Fruit fly (Drosophila melanogaster) whole organism, embryonic: ENCODE results near the gene CG17233.

Source experiments
- Abd-B ChIP-seq: fragments of 200-800 bp; sonication (Bioruptor generic); optimal IDR thresholded peaks from 2 replicates; lab custom pipeline; 2018; ENCODE audit warnings: missing biosample characterization, mild to moderate bottlenecking, missing genetic modification characterization, moderate library complexity
- Ada2b ChIP-seq: fragments of 200-800 bp; sonication (Bioruptor generic); IDR thresholded peaks from 2 replicates; pipeline ENCODE4 v1.3.6; 2022; ENCODE audit warnings: missing biosample characterization, missing genetic modification characterization
- C15 ChIP-seq: fragments of 200-800 bp; sonication (Bioruptor generic); IDR thresholded peaks from 3 replicates; pipeline ENCODE4 v1.3.6; 2022; ENCODE audit warnings: missing biosample characterization, missing genetic modification characterization
- CG10267 ChIP-seq: fragments of 200-800 bp; sonication (Bioruptor generic); optimal IDR thresholded peaks from 2 replicates; lab custom pipeline; 2018; ENCODE audit warnings: missing biosample characterization, mild to moderate bottlenecking, missing genetic modification characterization, moderate library complexity
- CG10543 ChIP-seq: fragments of 200-800 bp; sonication (Bioruptor generic); optimal IDR thresholded peaks from 3 replicates; lab custom pipeline; 2017; ENCODE audit warnings: missing biosample characterization, mild to moderate bottlenecking, missing genetic modification characterization, moderate library complexity
- CG10565 ChIP-seq: fragments of 200-800 bp; sonication (Bioruptor generic); optimal IDR thresholded peaks from 3 replicates; lab custom pipeline; 2016; ENCODE audit warnings: missing biosample characterization, mild to moderate bottlenecking, missing genetic modification characterization
- CG11093 ChIP-seq: fragments of 200-800 bp; sonication (Bioruptor generic); IDR thresholded peaks from 3 replicates; pipeline ENCODE4 v1.3.6; 2022; ENCODE audit warnings: missing biosample characterization, missing genetic modification characterization
- CG11398 ChIP-seq: fragments of 200-800 bp; sonication (Bioruptor generic); optimal IDR thresholded peaks from 2 replicates; lab custom pipeline; 2016; ENCODE audit warnings: missing biosample characterization, missing genetic modification characterization
- CG12391 ChIP-seq: fragments of 200-800 bp; sonication (Bioruptor generic); optimal IDR thresholded peaks from 3 replicates; lab custom pipeline; 2018; ENCODE audit warnings: missing biosample characterization, mild to moderate bottlenecking, missing genetic modification characterization, moderate library complexity
- CG15073 ChIP-seq: fragments of 200-800 bp; sonication (Bioruptor generic); optimal IDR thresholded peaks from 2 replicates; lab custom pipeline; 2016; ENCODE audit warnings: missing biosample characterization, missing genetic modification characterization
- CG1647 ChIP-seq: fragments of 200-800 bp; sonication (Bioruptor generic); optimal IDR thresholded peaks from 3 replicates; lab custom pipeline; 2016; ENCODE audit warnings: missing biosample characterization, missing genetic modification characterization
- CG17186 ChIP-seq: fragments of 200-800 bp; sonication (Bioruptor generic); optimal IDR thresholded peaks from 3 replicates; lab custom pipeline; 2017; ENCODE audit warnings: missing biosample characterization, missing genetic modification reagents, missing genetic modification characterization
- CG17829 ChIP-seq: fragments of 200-800 bp; optimal IDR thresholded peaks from 2 replicates; lab custom pipeline; 2019; ENCODE audit warnings: missing biosample characterization, mild to moderate bottlenecking, missing genetic modification characterization, moderate library complexity
- CG18619 ChIP-seq: fragments of 200-800 bp; sonication (Bioruptor generic); optimal IDR thresholded peaks from 3 replicates; lab custom pipeline; 2017; ENCODE audit warnings: missing biosample characterization, mild to moderate bottlenecking, missing genetic modification characterization
- CG2678 ChIP-seq: fragments of 200-800 bp; sonication (Bioruptor generic); optimal IDR thresholded peaks from 3 replicates; lab custom pipeline; 2019; ENCODE audit warnings: missing biosample characterization, mild to moderate bottlenecking, missing genetic modification characterization, moderate library complexity
- CG32772 ChIP-seq: fragments of 200-800 bp; sonication (Bioruptor generic); IDR thresholded peaks from 2 replicates; pipeline ENCODE4 v1.3.6; 2022; ENCODE audit warnings: missing biosample characterization, missing genetic modification characterization
- CG34224 ChIP-seq: fragments of 200-800 bp; sonication (Bioruptor generic); IDR thresholded peaks from 3 replicates; pipeline ENCODE4 v1.3.6; 2022; ENCODE audit warnings: missing biosample characterization, missing genetic modification characterization; ENCODE audit not compliant: partially characterized antibody
- CG34376 ChIP-seq: fragments of 200-800 bp; sonication (Bioruptor generic); optimal IDR thresholded peaks from 2 replicates; lab custom pipeline; 2018; ENCODE audit warnings: missing biosample characterization, mild to moderate bottlenecking, missing genetic modification characterization
- CG42726 ChIP-seq: fragments of 200-800 bp; sonication (Bioruptor generic); IDR thresholded peaks from 2 replicates; pipeline ENCODE4 v1.3.6; 2022; ENCODE audit warnings: missing biosample characterization, missing genetic modification characterization; ENCODE audit not compliant: partially characterized antibody
- CG5953 ChIP-seq: fragments of 200-800 bp; sonication (Bioruptor generic); IDR thresholded peaks from 2 replicates; pipeline ENCODE4 v1.3.6; 2022; ENCODE audit warnings: missing biosample characterization, missing genetic modification characterization
- CG6683 ChIP-seq: fragments of 200-800 bp; sonication (Bioruptor generic); optimal IDR thresholded peaks from 2 replicates; lab custom pipeline; 2017; ENCODE audit warnings: missing biosample characterization, mild to moderate bottlenecking, missing genetic modification characterization, missing genetic modification reagents
- CG7372 ChIP-seq: fragments of 200-800 bp; sonication (Bioruptor generic); IDR thresholded peaks from 2 replicates; pipeline ENCODE4 v1.3.6; 2022; ENCODE audit warnings: missing biosample characterization, missing genetic modification characterization
- Chrac-16 ChIP-seq: fragments of 200-800 bp; sonication (Bioruptor generic); optimal IDR thresholded peaks from 3 replicates; lab custom pipeline; 2016; ENCODE audit warnings: missing biosample characterization, missing genetic modification characterization
- Dp ChIP-seq: fragments of 200-800 bp; sonication (Bioruptor generic); optimal IDR thresholded peaks from 2 replicates; lab custom pipeline; 2018; ENCODE audit warnings: missing biosample characterization, mild to moderate bottlenecking, missing genetic modification characterization, moderate library complexity
- Drgx ChIP-seq: fragments of 200-800 bp; sonication (Bioruptor generic); IDR thresholded peaks from 2 replicates; pipeline ENCODE4 v1.3.6; 2022; ENCODE audit warnings: missing biosample characterization, missing genetic modification characterization
- Elba2 ChIP-seq: fragments of 200-800 bp; sonication (Bioruptor generic); optimal IDR thresholded peaks from 3 replicates; lab custom pipeline; 2016; ENCODE audit warnings: missing biosample characterization, missing genetic modification characterization
- MBD-R2 ChIP-seq: fragments of 200-800 bp; sonication (Bioruptor generic); IDR thresholded peaks from 2 replicates; pipeline ENCODE4 v1.3.6; 2022; ENCODE audit warnings: missing biosample characterization, missing genetic modification characterization
- MESR4 ChIP-seq: fragments of 200-800 bp; sonication (Bioruptor generic); optimal IDR thresholded peaks from 2 replicates; lab custom pipeline; 2018; ENCODE audit warnings: missing biosample characterization, mild to moderate bottlenecking, missing genetic modification characterization, moderate library complexity
- Mrtf ChIP-seq: fragments of 200-800 bp; sonication (Bioruptor generic); IDR thresholded peaks from 3 replicates; pipeline ENCODE4 v1.3.6; 2022; ENCODE audit warnings: missing biosample characterization, missing genetic modification characterization
- Optix ChIP-seq: fragments of 200-800 bp; sonication (Bioruptor generic); IDR thresholded peaks from 3 replicates; pipeline ENCODE4 v1.3.6; 2022; ENCODE audit warnings: missing biosample characterization, missing genetic modification characterization
- Ravus ChIP-seq: fragments of 200-800 bp; sonication (Bioruptor generic); IDR thresholded peaks from 2 replicates; pipeline ENCODE4 v1.3.6; 2022; ENCODE audit warnings: missing biosample characterization, missing genetic modification characterization
- Sry-β ChIP-seq: fragments of 200-800 bp; sonication (Bioruptor generic); optimal IDR thresholded peaks from 2 replicates; lab custom pipeline; 2018; ENCODE audit warnings: missing biosample characterization, mild to moderate bottlenecking, missing genetic modification characterization, moderate library complexity
- Xrp1 ChIP-seq: fragments of 200-800 bp; sonication (Bioruptor generic); IDR thresholded peaks from 2 replicates; pipeline ENCODE4 v1.3.6; 2022; ENCODE audit warnings: missing biosample characterization, missing genetic modification characterization
- chinmo ChIP-seq: fragments of 200-800 bp; sonication (Bioruptor generic); IDR thresholded peaks from 4 replicates; pipeline ENCODE4 v1.3.6; 2022; ENCODE audit warnings: missing biosample characterization, missing genetic modification characterization; ENCODE audit not compliant: partially characterized antibody
- crp ChIP-seq, 2 experiments: fragments of 200-800 bp; sonication (Bioruptor generic); optimal IDR thresholded peaks; 2 replicates in 1 of 2; 3 replicates in 1 of 2; lab custom pipeline; 2017; ENCODE audit warnings: missing biosample characterization in 2 of 2, missing genetic modification characterization in 2 of 2, mild to moderate bottlenecking in 1 of 2, moderate library complexity in 1 of 2
- fd102C ChIP-seq: fragments of 200-800 bp; sonication (Bioruptor generic); optimal IDR thresholded peaks from 2 replicates; lab custom pipeline; 2018; ENCODE audit warnings: missing biosample characterization, mild to moderate bottlenecking, missing genetic modification characterization, moderate library complexity
- fu2 ChIP-seq: fragments of 200-800 bp; sonication (Bioruptor generic); optimal IDR thresholded peaks from 2 replicates; lab custom pipeline; 2016; ENCODE audit warnings: missing biosample characterization, missing genetic modification characterization
- grn ChIP-seq: fragments of 200-800 bp; sonication (Bioruptor generic); optimal IDR thresholded peaks from 3 replicates; lab custom pipeline; 2017; ENCODE audit warnings: missing biosample characterization, missing genetic modification characterization
- hbn ChIP-seq: fragments of 200-800 bp; sonication (Bioruptor generic); IDR thresholded peaks from 2 replicates; pipeline ENCODE4 v1.3.6; 2022; ENCODE audit warnings: missing biosample characterization, missing genetic modification characterization; ENCODE audit not compliant: partially characterized antibody
- her ChIP-seq: fragments of 200-800 bp; sonication (Bioruptor generic); optimal IDR thresholded peaks from 2 replicates; lab custom pipeline; 2016; ENCODE audit warnings: missing biosample characterization, missing genetic modification characterization
- inv ChIP-seq: fragments of 200-800 bp; sonication (Bioruptor generic); IDR thresholded peaks from 2 replicates; pipeline ENCODE4 v1.3.6; 2022; ENCODE audit warnings: missing biosample characterization, missing genetic modification characterization; ENCODE audit not compliant: partially characterized antibody
- lbe ChIP-seq: fragments of 200-800 bp; sonication (Bioruptor generic); optimal IDR thresholded peaks from 2 replicates; lab custom pipeline; 2016; ENCODE audit warnings: missing biosample characterization, mild to moderate bottlenecking, missing genetic modification characterization
- ranshi ChIP-seq: fragments of 200-800 bp; sonication (Bioruptor generic); IDR thresholded peaks from 2 replicates; pipeline ENCODE4 v1.3.6; 2022; ENCODE audit warnings: missing biosample characterization, missing genetic modification characterization
- row ChIP-seq: fragments of 200-800 bp; sonication (Bioruptor generic); IDR thresholded peaks from 3 replicates; pipeline ENCODE4 v1.3.6; 2022; ENCODE audit warnings: missing biosample characterization, missing genetic modification characterization
- sisA ChIP-seq: fragments of 200-800 bp; sonication (Bioruptor generic); IDR thresholded peaks from 2 replicates; pipeline ENCODE4 v1.3.6; 2022; ENCODE audit warnings: missing biosample characterization, missing genetic modification characterization
- slbo ChIP-seq: fragments of 200-800 bp; sonication (Bioruptor generic); IDR thresholded peaks from 2 replicates; pipeline ENCODE4 v1.3.6; 2022; ENCODE audit warnings: missing biosample characterization, missing genetic modification characterization
- trh ChIP-seq: fragments of 200-800 bp; sonication (Bioruptor generic); optimal IDR thresholded peaks from 2 replicates; lab custom pipeline; 2016; ENCODE audit warnings: missing biosample characterization, missing genetic modification characterization
- unpg ChIP-seq: fragments of 200-800 bp; sonication (Bioruptor generic); optimal IDR thresholded peaks from 3 replicates; lab custom pipeline; 2018; ENCODE audit warnings: missing biosample characterization, mild to moderate bottlenecking, missing genetic modification characterization, moderate library complexity
- vfl ChIP-seq: fragments of 200-800 bp; sonication (Bioruptor generic); optimal IDR thresholded peaks from 2 replicates; lab custom pipeline; 2016; ENCODE audit warnings: missing biosample characterization, missing genetic modification characterization
- wdn ChIP-seq: fragments of 200-800 bp; sonication (Bioruptor generic); IDR thresholded peaks from 2 replicates; pipeline ENCODE4 v1.3.6; 2022; ENCODE audit warnings: missing biosample characterization, missing genetic modification characterization

Gene CG17233

dm6 chr3L:20186294-20187020 lies 55.2 kb downstream of the CG17233 start (continued):
- TF ChIP-seq C15 (GFP tag; lab: Robert Waterston, UW): no peak
- no peak for TF ChIP-seq CG1647 (GFP tag; lab: Kevin White, UChicago)
- TF ChIP-seq sisA (GFP tag; lab: Robert Waterston, UW): no peak
- no peak for TF ChIP-seq wdn
- TF ChIP-seq Xrp1 (GFP tag; lab: Robert Waterston, UW): no peak
- TF ChIP-seq CG17829 (tag; lab: Kevin White, UChicago): peak; percentile 34
- TF ChIP-seq Ada2b (GFP tag; lab: Robert Waterston, UW): no peak
- TF ChIP-seq Chrac-16 (GFP tag; lab: Kevin White, UChicago): no peak
- no peak for TF ChIP-seq hbn (GFP tag; lab: Robert Waterston, UW)
- TF ChIP-seq fu2 (GFP tag; lab: Kevin White, UChicago): no peak
- no peak for TF ChIP-seq CG10267
- no peak for TF ChIP-seq CG10565 (GFP tag; lab: Kevin White, UChicago)
- no peak for TF ChIP-seq CG7372
- no peak for TF ChIP-seq CG10543 (GFP tag; lab: Kevin White, UChicago)
- TF ChIP-seq CG17186 (GFP tag; lab: Kevin White, UChicago): no peak
- TF ChIP-seq ranshi (GFP tag; lab: Robert Waterston, UW): no peak
- TF ChIP-seq MESR4: no peak
- TF ChIP-seq vfl (GFP tag; lab: Kevin White, UChicago): no peak
- TF ChIP-seq CG6683 (GFP tag; lab: Kevin White, UChicago): no peak
- peak; percentile 42 for TF ChIP-seq Abd-B (GFP tag; lab: Kevin White, UChicago)
- TF ChIP-seq Ravus: no peak
- TF ChIP-seq CG34224 (GFP tag; lab: Robert Waterston, UW): no peak
- TF ChIP-seq chinmo: peak; percentile 76; the same call in 1 of the 4 replicates
- TF ChIP-seq CG12391: no peak
- TF ChIP-seq Mrtf (GFP tag; lab: Robert Waterston, UW): no peak
- TF ChIP-seq her (GFP tag; lab: Kevin White, UChicago): no peak
- no peak for TF ChIP-seq row
- TF ChIP-seq inv (GFP tag; lab: Robert Waterston, UW): no peak
- no peak for TF ChIP-seq lbe
- TF ChIP-seq CG11398: no peak
- no peak for TF ChIP-seq Sry-β
- TF ChIP-seq MBD-R2 (GFP tag; lab: Robert Waterston, UW): no peak
- no peak for TF ChIP-seq unpg (GFP tag; lab: Kevin White, UChicago)
- TF ChIP-seq CG18619: peak; percentile 6
- TF ChIP-seq CG11093: no peak
- no peak for TF ChIP-seq CG42726 (GFP tag; lab: Robert Waterston, UW)
- TF ChIP-seq CG15073: no peak
- TF ChIP-seq Optix (GFP tag; lab: Robert Waterston, UW): no peak
- no peak for TF ChIP-seq CG5953
- no peak for TF ChIP-seq fd102C (GFP tag; lab: Kevin White, UChicago)
- TF ChIP-seq crp (GFP tag; optimal IDR thresholded peaks at IDR 0.05; lab: Kevin White, UChicago): no peak
- no peak for TF ChIP-seq CG34376
- TF ChIP-seq grn (GFP tag; lab: Kevin White, UChicago): peak; percentile 0
- no peak for TF ChIP-seq trh (GFP tag; lab: Kevin White, UChicago)
- TF ChIP-seq slbo (GFP tag; lab: Robert Waterston, UW): no peak
- TF ChIP-seq Elba2 (GFP tag; lab: Kevin White, UChicago): no peak
- TF ChIP-seq Drgx: no peak
- TF ChIP-seq Dp (GFP tag; lab: Kevin White, UChicago): peak; percentile 73
- TF ChIP-seq CG32772 (GFP tag; lab: Robert Waterston, UW): no peak
- TF ChIP-seq CG2678 (tag; lab: Kevin White, UChicago): no peak
